Worm (Caenorhabditis elegans) whole organism, young adult: ENCODE measurements around the gene hpo-36.
A peak's percentile ranks its signal among the peaks of the same experiment; 100 is the strongest.

Experiments used
- F55B11.4 ChIP-seq: sonication (generic microtip); optimal IDR thresholded peaks from 2 replicates; lab custom pipeline; 2016; ENCODE audit warnings: missing compliant biosample characterization, missing genetic modification characterization, borderline replicate concordance; ENCODE audit not compliant: insufficient read depth
- F57A8.1 ChIP-seq: fragments of 200-800 bp; sonication (Bioruptor generic); optimal IDR thresholded peaks from 2 replicates; lab custom pipeline; 2018; ENCODE audit warnings: mild to moderate bottlenecking, missing genetic modification characterization, moderate library complexity, missing compliant biosample characterization
- K12H6.12 ChIP-seq: fragments of 200-800 bp; sonication (Bioruptor generic); optimal IDR thresholded peaks from 2 replicates; lab custom pipeline; 2018; ENCODE audit warnings: mild to moderate bottlenecking, missing genetic modification characterization, missing compliant biosample characterization
- Y79H2A.3 ChIP-seq: fragments of 200-800 bp; sonication (Bioruptor generic); conservative IDR thresholded peaks from 2 replicates; pipeline ENCODE4 v1.3.6; 2022; ENCODE audit warnings: missing genetic modification reagents, missing genetic modification characterization, missing compliant biosample characterization
- bed-1 ChIP-seq: fragments of 200-800 bp; sonication (Bioruptor generic); IDR thresholded peaks from 2 replicates; pipeline ENCODE4 v1.3.6; 2022; ENCODE audit warnings: missing genetic modification reagents, missing genetic modification characterization, missing compliant biosample characterization
- ceh-40 ChIP-seq: fragments of 200-800 bp; sonication (Bioruptor generic); IDR thresholded peaks from 2 replicates; pipeline ENCODE4 v1.3.6; 2022; ENCODE audit warnings: missing genetic modification characterization, missing compliant biosample characterization
- ceh-79 ChIP-seq: sonication (generic microtip); optimal IDR thresholded peaks from 2 replicates; lab custom pipeline; 2017; ENCODE audit warnings: mild to moderate bottlenecking, missing genetic modification characterization, missing compliant biosample characterization
- dpl-1 ChIP-seq: fragments of 150-350 bp; optimal IDR thresholded peaks from 2 replicates; lab custom pipeline; 2014; ENCODE audit warnings: missing biosample characterization, missing genetic modification reagents, missing genetic modification characterization
- ekl-4 ChIP-seq: fragments of 200-800 bp; sonication (Bioruptor generic); IDR thresholded peaks from 2 replicates; pipeline ENCODE4 v1.3.6; 2022; ENCODE audit warnings: missing genetic modification reagents, missing genetic modification characterization, missing compliant biosample characterization
- hsf-1 ChIP-seq: fragments of 200-800 bp; sonication (Bioruptor generic); IDR thresholded peaks from 2 replicates; pipeline ENCODE4 v1.3.6; 2022; ENCODE audit warnings: missing genetic modification reagents, missing genetic modification characterization, missing compliant biosample characterization
- lsl-1 ChIP-seq: fragments of 200-800 bp; sonication (Bioruptor generic); optimal IDR thresholded peaks from 2 replicates; lab custom pipeline; 2018; ENCODE audit warnings: mild to moderate bottlenecking, missing genetic modification characterization, moderate library complexity, missing compliant biosample characterization
- madf-6 ChIP-seq: fragments of 200-800 bp; sonication (Bioruptor generic); IDR thresholded peaks from 2 replicates; pipeline ENCODE4 v1.3.6; 2022; ENCODE audit warnings: missing genetic modification reagents, missing genetic modification characterization, missing compliant biosample characterization
- tlf-1 ChIP-seq: fragments of 200-800 bp; sonication (Bioruptor generic); optimal IDR thresholded peaks from 2 replicates; lab custom pipeline; 2018; ENCODE audit warnings: mild to moderate bottlenecking, missing genetic modification characterization, missing compliant biosample characterization

ce11 chrV:3776086-3776589, 36.9 kb upstream of the hpo-36 start, which contains the start of gene cysl-3:
- TF ChIP-seq F57A8.1 (no peak), ceh-40 (GFP tag; lab: Robert Waterston, UW) (no peak), hsf-1 (GFP tag; lab: Robert Waterston, UW) (no peak), dpl-1 (GFP tag; lab: Kevin White, UChicago) (no peak), bed-1 (GFP tag; lab: Robert Waterston, UW) (no peak), ekl-4 (GFP tag; lab: Robert Waterston, UW) (no peak), ceh-79 (tag; lab: Kevin White, UChicago) (no peak), Y79H2A.3 (no peak), F55B11.4 (no peak), K12H6.12 (tag; lab: Kevin White, UChicago) (no peak), madf-6 (GFP tag; lab: Robert Waterston, UW) (peak; percentile 85), tlf-1 (GFP tag; lab: Kevin White, UChicago) (no peak), lsl-1 (no peak)
